Fruit fly (Drosophila melanogaster) whole organism, adult: Measurements from ENCODE around the gene CG10866.

Experiments used
- CG14711 ChIP-seq: fragments of 200-800 bp; sonication (Bioruptor generic); optimal IDR thresholded peaks from 2 replicates; lab custom pipeline; 2018; ENCODE audit warnings: missing biosample characterization, mild to moderate bottlenecking, missing genetic modification characterization, moderate library complexity
- CG7101 ChIP-seq: fragments of 200-800 bp; sonication (Bioruptor generic); optimal IDR thresholded peaks from 2 replicates; lab custom pipeline; 2018; ENCODE audit warnings: missing biosample characterization, mild to moderate bottlenecking, missing genetic modification characterization, moderate library complexity
- Clk ChIP-seq: fragments of 200-800 bp; sonication (Bioruptor generic); optimal IDR thresholded peaks from 2 replicates; lab custom pipeline; 2017; ENCODE audit warnings: missing biosample characterization, missing genetic modification characterization
- Mnt ChIP-seq: fragments of 200-800 bp; sonication (Bioruptor generic); optimal IDR thresholded peaks from 2 replicates; lab custom pipeline; 2016; ENCODE audit warnings: missing biosample characterization, mild to moderate bottlenecking, missing genetic modification characterization
- kay ChIP-seq: fragments of 200-800 bp; sonication (Bioruptor generic); peaks from one replicate; lab custom pipeline; 2016; ENCODE audit warnings: missing biosample characterization, missing genetic modification characterization, borderline replicate concordance

- TF ChIP-seq CG14711 (tag; lab: Kevin White, UChicago) (peak; percentile 34), Mnt (GFP tag; lab: Kevin White, UChicago) (peak; percentile 87), kay (GFP tag; lab: Kevin White, UChicago) (no peak), CG7101 (tag; lab: Kevin White, UChicago) (peak; percentile 50), Clk (GFP tag; lab: Kevin White, UChicago) (no peak)
Observed at dm6 chr3L:3942241-3943028, 4.6 kb upstream of the CG10866 start, which contains the start of the genes CG10863 and CG14982.
